Fruit fly (Drosophila melanogaster) whole organism, embryonic: ENCODE results near the gene CG6041.
A peak's percentile ranks its signal among the peaks of the same experiment; 100 is the strongest.

ENCODE experiments used
- Bteb2 ChIP-seq: fragments of 200-800 bp; sonication (Bioruptor generic); optimal IDR thresholded peaks from 2 replicates; lab custom pipeline; 2016; ENCODE audit warnings: missing biosample characterization, missing genetic modification characterization
- CG10959 ChIP-seq: fragments of 200-800 bp; sonication (Bioruptor generic); IDR thresholded peaks from 2 replicates; pipeline ENCODE4 v1.3.6; 2022; ENCODE audit warnings: missing biosample characterization, missing genetic modification characterization
- CG10979 ChIP-seq: fragments of 200-800 bp; sonication (Bioruptor generic); optimal IDR thresholded peaks from 2 replicates; lab custom pipeline; 2018; ENCODE audit warnings: missing biosample characterization, mild to moderate bottlenecking, missing genetic modification characterization, moderate library complexity
- CG11695 ChIP-seq: fragments of 200-800 bp; sonication (Bioruptor generic); IDR thresholded peaks from 3 replicates; pipeline ENCODE4 v1.3.6; 2022; ENCODE audit warnings: missing biosample characterization, missing genetic modification characterization
- CG14667 ChIP-seq: fragments of 200-800 bp; sonication (Bioruptor generic); IDR thresholded peaks from 2 replicates; pipeline ENCODE4 v1.3.6; 2022; ENCODE audit warnings: missing biosample characterization, missing genetic modification characterization
- CG14965 ChIP-seq: fragments of 200-800 bp; sonication (Bioruptor generic); optimal IDR thresholded peaks from 2 replicates; lab custom pipeline; 2016; ENCODE audit warnings: missing biosample characterization, missing genetic modification characterization, borderline replicate concordance
- CG15269 ChIP-seq: fragments of 200-800 bp; sonication (Bioruptor generic); optimal IDR thresholded peaks from 2 replicates; lab custom pipeline; 2018; ENCODE audit warnings: missing biosample characterization, mild to moderate bottlenecking, missing genetic modification characterization, moderate library complexity
- CG16815 ChIP-seq: fragments of 200-800 bp; sonication (Bioruptor generic); optimal IDR thresholded peaks from 3 replicates; lab custom pipeline; 2017; ENCODE audit warnings: missing biosample characterization, mild to moderate bottlenecking, missing genetic modification characterization
- CG17328 ChIP-seq: fragments of 200-800 bp; sonication (Bioruptor generic); IDR thresholded peaks from 2 replicates; pipeline ENCODE4 v1.3.6; 2022; ENCODE audit warnings: missing biosample characterization, missing genetic modification characterization
- CG18011 ChIP-seq: fragments of 200-800 bp; sonication (Bioruptor generic); optimal IDR thresholded peaks from 2 replicates; lab custom pipeline; 2017; ENCODE audit warnings: missing biosample characterization, missing genetic modification characterization, mild to moderate bottlenecking, moderate library complexity, missing genotype
- CG1832 ChIP-seq: fragments of 200-800 bp; sonication (Bioruptor generic); optimal IDR thresholded peaks from 2 replicates; lab custom pipeline; 2017; ENCODE audit warnings: missing biosample characterization, mild to moderate bottlenecking, missing genetic modification characterization, inconsistent platforms
- CG43689 ChIP-seq: fragments of 200-800 bp; sonication (Bioruptor generic); IDR thresholded peaks from 2 replicates; pipeline ENCODE4 v1.3.6; 2022; ENCODE audit warnings: missing biosample characterization, missing genetic modification characterization
- CG4854 ChIP-seq: fragments of 200-800 bp; sonication (Bioruptor generic); optimal IDR thresholded peaks from 2 replicates; lab custom pipeline; 2016; ENCODE audit warnings: missing biosample characterization, missing genetic modification characterization, inconsistent platforms
- CG6272 ChIP-seq: fragments of 200-800 bp; sonication (Bioruptor generic); IDR thresholded peaks from 2 replicates; pipeline ENCODE4 v1.3.6; 2022; ENCODE audit warnings: missing biosample characterization, missing genetic modification characterization
- CG8281 ChIP-seq: fragments of 200-800 bp; sonication (Bioruptor generic); optimal IDR thresholded peaks from 2 replicates; lab custom pipeline; 2018; ENCODE audit warnings: missing biosample characterization, mild to moderate bottlenecking, missing genetic modification characterization, moderate library complexity
- CG8478 ChIP-seq: fragments of >200 bp; optimal IDR thresholded peaks from 2 replicates; lab custom pipeline; 2018
- CG9876 ChIP-seq: fragments of 200-800 bp; sonication (Bioruptor generic); optimal IDR thresholded peaks from 2 replicates; lab custom pipeline; 2016; ENCODE audit warnings: missing biosample characterization, missing genetic modification characterization
- Doc3 ChIP-seq: fragments of 200-800 bp; sonication (Bioruptor generic); IDR thresholded peaks from 3 replicates; pipeline ENCODE4 v1.3.6; 2022; ENCODE audit warnings: missing biosample characterization, missing genetic modification characterization; ENCODE audit not compliant: partially characterized antibody
- Drgx ChIP-seq: fragments of 200-800 bp; sonication (Bioruptor generic); IDR thresholded peaks from 2 replicates; pipeline ENCODE4 v1.3.6; 2022; ENCODE audit warnings: missing biosample characterization, missing genetic modification characterization
- Fer1 ChIP-seq: fragments of 200-800 bp; sonication (Bioruptor generic); optimal IDR thresholded peaks from 2 replicates; lab custom pipeline; 2017; ENCODE audit warnings: missing biosample characterization, mild to moderate bottlenecking, missing genetic modification characterization
- Hr39 ChIP-seq: fragments of >200 bp; optimal IDR thresholded peaks from 2 replicates; lab custom pipeline; 2017
- Mes4 ChIP-seq: fragments of 200-800 bp; sonication (Bioruptor generic); optimal IDR thresholded peaks from 2 replicates; lab custom pipeline; 2016; ENCODE audit warnings: missing biosample characterization, missing genetic modification characterization
- Ravus ChIP-seq: fragments of 200-800 bp; sonication (Bioruptor generic); IDR thresholded peaks from 2 replicates; pipeline ENCODE4 v1.3.6; 2022; ENCODE audit warnings: missing biosample characterization, missing genetic modification characterization
- Scr ChIP-seq: fragments of 200-800 bp; sonication (Bioruptor generic); IDR thresholded peaks from 2 replicates; pipeline ENCODE4 v1.3.6; 2022; ENCODE audit warnings: missing biosample characterization, missing genetic modification characterization; ENCODE audit not compliant: partially characterized antibody
- Sox102F ChIP-seq: fragments of 200-800 bp; sonication (Bioruptor generic); optimal IDR thresholded peaks from 2 replicates; lab custom pipeline; 2018; ENCODE audit warnings: missing biosample characterization, mild to moderate bottlenecking, missing genetic modification characterization, moderate library complexity
- Sry-δ ChIP-seq: fragments of 200-800 bp; sonication (Bioruptor generic); optimal IDR thresholded peaks from 2 replicates; lab custom pipeline; 2016; ENCODE audit warnings: missing biosample characterization, missing genetic modification characterization
- Xbp1 ChIP-seq: fragments of 200-800 bp; sonication (Bioruptor generic); optimal IDR thresholded peaks from 3 replicates; lab custom pipeline; 2016; ENCODE audit warnings: missing biosample characterization, mild to moderate bottlenecking, missing genetic modification characterization
- bab2 ChIP-seq: fragments of 200-800 bp; sonication (Bioruptor generic); optimal IDR thresholded peaks from 2 replicates; lab custom pipeline; 2016; ENCODE audit warnings: missing biosample characterization, missing genetic modification characterization
- bcd ChIP-seq: fragments of 200-800 bp; sonication (Bioruptor generic); optimal IDR thresholded peaks from 2 replicates; lab custom pipeline; 2017; ENCODE audit warnings: missing biosample characterization, mild to moderate bottlenecking, missing genetic modification characterization
- btn ChIP-seq: fragments of 200-800 bp; sonication (Bioruptor generic); optimal IDR thresholded peaks from 2 replicates; lab custom pipeline; 2016; ENCODE audit warnings: missing biosample characterization, missing genetic modification characterization
- caup ChIP-seq: fragments of 200-800 bp; sonication (Bioruptor generic); optimal IDR thresholded peaks from 3 replicates; lab custom pipeline; 2017; ENCODE audit warnings: missing biosample characterization, mild to moderate bottlenecking, missing genetic modification characterization, moderate library complexity; ENCODE audit not compliant: severe bottlenecking
- gsb-n ChIP-seq: fragments of 200-800 bp; sonication (Bioruptor generic); optimal IDR thresholded peaks from 3 replicates; lab custom pipeline; 2018; ENCODE audit warnings: missing biosample characterization, mild to moderate bottlenecking, missing genetic modification characterization
- hb ChIP-seq: fragments of 200-800 bp; sonication (Bioruptor generic); IDR thresholded peaks from 3 replicates; pipeline ENCODE4 v1.3.6; 2022; ENCODE audit warnings: missing biosample characterization, missing genetic modification characterization; ENCODE audit not compliant: partially characterized antibody
- ken ChIP-seq: fragments of 200-800 bp; sonication (Bioruptor generic); IDR thresholded peaks from 3 replicates; pipeline ENCODE4 v1.3.6; 2022; ENCODE audit warnings: missing biosample characterization, missing genetic modification characterization
- lab ChIP-seq: fragments of 200-800 bp; sonication (Bioruptor generic); optimal IDR thresholded peaks from 3 replicates; lab custom pipeline; 2017; ENCODE audit warnings: missing biosample characterization, missing genetic modification characterization, mild to moderate bottlenecking, moderate library complexity, missing genetic modification reagents
- nom ChIP-seq: fragments of 200-800 bp; sonication (Bioruptor generic); optimal IDR thresholded peaks from 2 replicates; lab custom pipeline; 2017; ENCODE audit warnings: missing biosample characterization, missing genetic modification characterization, mild to moderate bottlenecking, moderate library complexity, missing genetic modification reagents
- onecut ChIP-seq: fragments of 200-800 bp; sonication (Bioruptor generic); IDR thresholded peaks from 2 replicates; pipeline ENCODE4 v1.3.6; 2022; ENCODE audit warnings: missing biosample characterization, missing genetic modification characterization
- pan ChIP-seq, 4 experiments: fragments of >200 bp in 3 of 4; fragments of 200-800 bp in 1 of 4; sonication (Bioruptor generic) in 1 of 4; optimal IDR thresholded peaks in 3 of 4; IDR thresholded peaks in 1 of 4; 2 replicates each; pipeline versions ENCODE4 v1.3.6 to Lab custom; 2017 to 2022; ENCODE audit warnings: missing biosample characterization in 2 of 4, missing genetic modification characterization in 2 of 4, mixed read lengths in 1 of 4
- pb ChIP-seq: fragments of 200-800 bp; sonication (Bioruptor generic); optimal IDR thresholded peaks from 3 replicates; lab custom pipeline; 2016; ENCODE audit warnings: missing biosample characterization, missing genetic modification characterization
- ranshi ChIP-seq: fragments of 200-800 bp; sonication (Bioruptor generic); IDR thresholded peaks from 2 replicates; pipeline ENCODE4 v1.3.6; 2022; ENCODE audit warnings: missing biosample characterization, missing genetic modification characterization
- ro ChIP-seq: fragments of 200-800 bp; sonication (Bioruptor generic); IDR thresholded peaks from 2 replicates; pipeline ENCODE4 v1.3.6; 2022; ENCODE audit warnings: missing biosample characterization, missing genetic modification characterization
- sens-2 ChIP-seq: fragments of 200-800 bp; sonication (Bioruptor generic); IDR thresholded peaks from 2 replicates; pipeline ENCODE4 v1.3.6; 2022; ENCODE audit warnings: missing biosample characterization, missing genetic modification characterization
- slp2 ChIP-seq: fragments of 200-800 bp; sonication (Bioruptor generic); optimal IDR thresholded peaks from 2 replicates; lab custom pipeline; 2016; ENCODE audit warnings: missing biosample characterization, missing genetic modification characterization
- so ChIP-seq: fragments of 200-800 bp; sonication (Bioruptor generic); IDR thresholded peaks from 3 replicates; pipeline ENCODE4 v1.3.6; 2022; ENCODE audit warnings: missing biosample characterization, missing genetic modification characterization
- tx ChIP-seq: fragments of 200-800 bp; sonication (Bioruptor generic); optimal IDR thresholded peaks from 2 replicates; lab custom pipeline; 2016; ENCODE audit warnings: missing biosample characterization, missing genetic modification characterization
- vnd ChIP-seq: fragments of 200-800 bp; sonication (Bioruptor generic); IDR thresholded peaks from 3 replicates; pipeline ENCODE4 v1.3.6; 2022; ENCODE audit warnings: missing biosample characterization, missing genetic modification characterization; ENCODE audit not compliant: partially characterized antibody
- zfh1 ChIP-seq: fragments of 200-800 bp; sonication (Bioruptor generic); IDR thresholded peaks from 3 replicates; pipeline ENCODE4 v1.3.6; 2022; ENCODE audit warnings: missing biosample characterization, missing genetic modification characterization

The CG6041 gene

DNA sequence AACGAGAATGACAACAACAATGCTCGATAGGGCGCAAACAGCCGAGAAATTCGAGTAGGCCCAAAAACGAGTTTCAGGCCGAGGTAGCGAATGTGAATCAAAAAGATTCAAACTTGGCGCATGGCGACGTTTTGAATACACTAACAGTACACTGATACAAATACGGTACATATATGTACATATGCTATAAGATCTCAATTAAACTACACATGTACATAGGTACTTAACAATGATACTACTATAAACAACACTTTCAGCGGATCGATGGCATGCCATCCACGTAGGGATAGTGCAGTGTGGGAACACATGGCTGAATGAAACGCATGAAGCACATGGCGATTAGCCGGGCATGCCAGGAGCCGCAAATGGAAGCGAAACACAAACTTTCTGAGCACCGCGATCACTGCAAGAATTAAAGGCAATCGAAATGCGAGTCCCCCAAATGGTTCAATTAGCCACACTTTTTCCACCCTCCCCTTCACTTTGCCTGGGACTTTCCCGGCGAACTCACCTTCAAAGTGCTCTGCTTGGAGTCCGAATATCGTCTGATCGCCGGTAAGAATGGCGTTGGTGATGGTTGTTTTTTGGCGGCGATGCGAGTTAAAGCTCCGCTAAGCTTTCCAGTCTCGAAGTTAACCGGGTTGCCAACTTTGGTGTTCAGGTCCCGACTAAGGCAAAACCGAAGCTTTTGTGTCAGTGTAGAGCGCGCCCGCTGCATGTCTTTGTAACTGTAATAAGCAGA, 32.0 kb upstream of the CG6041 start (continued):
- TF ChIP-seq btn (GFP tag; lab: Kevin White, UChicago) (no peak), ken (no peak), bab2 (GFP tag; lab: Kevin White, UChicago) (no peak), caup (no peak), CG10959 (GFP tag; lab: Robert Waterston, UW) (no peak), CG10979 (tag; lab: Kevin White, UChicago) (no peak), Bteb2 (no peak), nom (GFP tag; lab: Kevin White, UChicago) (peak; percentile 44), CG16815 (GFP tag; lab: Kevin White, UChicago) (no peak), Xbp1 (GFP tag; lab: Kevin White, UChicago) (no peak), hb (GFP tag; lab: Robert Waterston, UW) (no peak), sens-2 (GFP tag; lab: Robert Waterston, UW) (no peak), CG14667 (GFP tag; lab: Robert Waterston, UW) (no peak), CG14965 (GFP tag; lab: Kevin White, UChicago) (no peak), vnd (peak; percentile 16; the same call in 1 of the 3 replicates), CG1832 (GFP tag; lab: Kevin White, UChicago) (no peak), CG15269 (tag; lab: Kevin White, UChicago) (no peak), CG11695 (GFP tag; lab: Robert Waterston, UW) (no peak), CG6272 (GFP tag; lab: Robert Waterston, UW) (no peak), Fer1 (GFP tag; lab: Kevin White, UChicago) (peak; percentile 26), zfh1 (0 out of 3 replicates have a peak, but pooled peaks have one; percentile 17), CG17328 (GFP tag; lab: Robert Waterston, UW) (no peak), ranshi (no peak), CG18011 (GFP tag; lab: Kevin White, UChicago) (no peak), Mes4 (GFP tag; lab: Kevin White, UChicago) (no peak), Doc3 (0 out of 3 replicates have a peak, but pooled peaks have one; percentile 27), slp2 (GFP tag; lab: Kevin White, UChicago) (peak; percentile 9), CG8478 (lab: Kevin White, UChicago) (no peak), Drgx (peak; percentile 43; the same call in 1 of the 2 replicates), onecut (GFP tag; lab: Robert Waterston, UW) (no peak), pb (GFP tag; lab: Kevin White, UChicago) (no peak), ro (GFP tag; lab: Robert Waterston, UW) (no peak), Sox102F (no peak), bcd (no peak), CG4854 (no peak), Hr39 (lab: Kevin White, UChicago) (no peak), gsb-n (tag; lab: Kevin White, UChicago) (no peak), Sry-δ (GFP tag; lab: Kevin White, UChicago) (peak; percentile 74), CG43689 (no peak), pan (optimal IDR thresholded peaks at IDR 0.05; lab: Kevin White, UChicago) (no peak), pan (GFP tag; optimal IDR thresholded peaks at IDR 0.05 in 1 of 2, IDR thresholded peaks at IDR 0.05 in 1 of 2) (no peak), CG9876 (GFP tag; lab: Kevin White, UChicago) (no peak), so (GFP tag; lab: Robert Waterston, UW) (no peak), Scr (GFP tag; lab: Robert Waterston, UW) (0 out of 2 replicates have a peak, but pooled peaks have one; percentile 21), CG8281 (tag; lab: Kevin White, UChicago) (no peak), lab (GFP tag; lab: Kevin White, UChicago) (peak; percentile 1), Ravus (no peak), tx (GFP tag; lab: Kevin White, UChicago) (no peak)
